Worm (Caenorhabditis elegans): ENCODE results near the gene coq-6.

Gene coq-6

ce11 chrV:9318046-9318445, 18.5 kb upstream of the coq-6 start, which contains the start of gene kvs-3 (continued):
- TF ChIP-seq R02D3.7 (tag; optimal IDR thresholded peaks at IDR 0.05): no peak
- TF ChIP-seq madf-9 (GFP tag; conservative IDR thresholded peaks at IDR 0.05): peak; percentile 80
- peak; percentile 98 for TF ChIP-seq F26F4.8 (GFP tag; conservative IDR thresholded peaks at IDR 0.05)
- no peak for TF ChIP-seq fos-1 (tag; optimal IDR thresholded peaks at IDR 0.05)
- peak; percentile 91 for TF ChIP-seq hmg-1.1 (GFP tag; IDR thresholded peaks at IDR 0.05)
- no peak for TF ChIP-seq mxl-3 (GFP tag; optimal IDR thresholded peaks at IDR 0.05)
- TF ChIP-seq ceh-32 (tag; optimal IDR thresholded peaks at IDR 0.05; ENCODE audit: poor library complexity): no peak
- no peak for TF ChIP-seq ZK546.5 (tag; optimal IDR thresholded peaks at IDR 0.05)
- no peak for TF ChIP-seq nhr-10 (tag; optimal IDR thresholded peaks at IDR 0.05)
- TF ChIP-seq snpc-4 (tag; optimal IDR thresholded peaks at IDR 0.05): no peak
- no peak for TF ChIP-seq dve-1 (tag; optimal IDR thresholded peaks at IDR 0.05; ENCODE audit: insufficient read depth)
- peak in 1 of 2 experiments; percentile 62 for TF ChIP-seq hif-1 (tag; optimal IDR thresholded peaks at IDR 0.05)
- TF ChIP-seq daf-8 (GFP tag; IDR thresholded peaks at IDR 0.05): 0 out of 2 replicates have a peak, but pooled peaks have one; percentile 76
- TF ChIP-seq zip-2 (tag; optimal IDR thresholded peaks at IDR 0.05): peak; percentile 37
- no peak; the same call in 1 of the 2 replicates for TF ChIP-seq T26A8.4 (GFP tag; IDR thresholded peaks at IDR 0.05)
- TF ChIP-seq zfp-3 (GFP tag; conservative IDR thresholded peaks at IDR 0.05): peak; percentile 76
- no peak for TF ChIP-seq nhr-76 (tag; optimal IDR thresholded peaks at IDR 0.05)
- no peak for TF ChIP-seq mes-2 (tag; optimal IDR thresholded peaks at IDR 0.05; ENCODE audit: poor library complexity, severe bottlenecking)
- no peak for TF ChIP-seq nhr-6 (tag; optimal IDR thresholded peaks at IDR 0.05)
- TF ChIP-seq dpl-1 (GFP tag; optimal IDR thresholded peaks at IDR 0.05): peak; percentile 4
- TF ChIP-seq dmd-6 (GFP tag; IDR thresholded peaks at IDR 0.05): peak; percentile 75
- peak; percentile 74 for TF ChIP-seq spr-1 (tag; optimal IDR thresholded peaks at IDR 0.05)
- TF ChIP-seq mdl-1 (tag; optimal IDR thresholded peaks at IDR 0.05): no peak
- TF ChIP-seq F10B5.3 (tag; optimal IDR thresholded peaks at IDR 0.05): peak; percentile 43
- peak; percentile 92 for TF ChIP-seq lin-1 (GFP tag; IDR thresholded peaks at IDR 0.05)
- TF ChIP-seq vab-7 (GFP tag; IDR thresholded peaks at IDR 0.05): peak; percentile 95
- 0 out of 2 replicates have a peak, but pooled peaks have one; percentile 52 for TF ChIP-seq tag-97 (GFP tag; IDR thresholded peaks at IDR 0.05)
- TF ChIP-seq nhr-42 (GFP tag; IDR thresholded peaks at IDR 0.05): no peak
- TF ChIP-seq gei-8 (GFP tag; optimal IDR thresholded peaks at IDR 0.05): peak; percentile 89
- peak; percentile 97 for TF ChIP-seq tra-1 (GFP tag; IDR thresholded peaks at IDR 0.05)
- TF ChIP-seq pha-4 (GFP tag; IDR thresholded peaks at IDR 0.05): peak; percentile 95
- no peak for TF ChIP-seq pha-4 (tag; optimal IDR thresholded peaks at IDR 0.05)
- TF ChIP-seq rbr-2 (tag; optimal IDR thresholded peaks at IDR 0.05): peak; percentile 73
- peak; percentile 97 for TF ChIP-seq aha-1 (tag)
- peak; percentile 87 for TF ChIP-seq Y5F2A.4 (GFP tag; optimal IDR thresholded peaks at IDR 0.05)
- TF ChIP-seq mxl-2 (GFP tag; conservative IDR thresholded peaks at IDR 0.05): peak; percentile 87
- TF ChIP-seq daf-16 (GFP tag; optimal IDR thresholded peaks at IDR 0.05): peak; percentile 48 to 85
- no peak for TF ChIP-seq daf-16 (tag; optimal IDR thresholded peaks at IDR 0.05)
- peak; percentile 86 for TF ChIP-seq Y48G9A.11 (GFP tag; IDR thresholded peaks at IDR 0.05)
- no peak for TF ChIP-seq ceh-62 (tag; optimal IDR thresholded peaks at IDR 0.05)
- TF ChIP-seq Y105C5A.15 (GFP tag; IDR thresholded peaks at IDR 0.05): peak; percentile 98
- peak; percentile 92 for TF ChIP-seq php-3 (GFP tag; IDR thresholded peaks at IDR 0.05)
- TF ChIP-seq F49E8.2 (tag; optimal IDR thresholded peaks at IDR 0.05; ENCODE audit: borderline replicate concordance): peak; percentile 20
- TF ChIP-seq lin-15B (tag; optimal IDR thresholded peaks at IDR 0.05): no peak
- peak; percentile 90 for TF ChIP-seq ceh-44 (GFP tag; IDR thresholded peaks at IDR 0.05)
- TF ChIP-seq unc-130 (GFP tag; optimal IDR thresholded peaks at IDR 0.05): peak; percentile 22
- peak; percentile 30 for TF ChIP-seq zfp-2 (tag; optimal IDR thresholded peaks at IDR 0.05)
- TF ChIP-seq lim-7 (GFP tag; IDR thresholded peaks at IDR 0.05): peak; percentile 98; the same call in 1 of the 2 replicates
- TF ChIP-seq lsy-2 (tag; optimal IDR thresholded peaks at IDR 0.05): peak in 1 of 2 experiments; percentile 48
- TF ChIP-seq jun-1 (tag; optimal IDR thresholded peaks at IDR 0.05): no peak
- no peak for TF ChIP-seq egl-43 (GFP tag; IDR thresholded peaks at IDR 0.05)
- TF ChIP-seq pqm-1 (tag; optimal IDR thresholded peaks at IDR 0.05): no peak

All from whole organism, L4 larva.